Worm (Caenorhabditis elegans) whole organism, L3 larva: ENCODE data around the gene abu-5.
A peak's percentile ranks its signal among the peaks of the same experiment; 100 is the strongest.

Source experiments
- R02D3.7 ChIP-seq: fragments of 150-350 bp; optimal IDR thresholded peaks from 2 replicates; lab custom pipeline; 2014; ENCODE audit warnings: missing biosample characterization, missing genetic modification characterization
- ZK546.5 ChIP-seq: sonication (generic microtip); optimal IDR thresholded peaks from 2 replicates; lab custom pipeline; 2017; ENCODE audit warnings: missing biosample characterization, missing genetic modification characterization
- aly-2 ChIP-seq: fragments of 150-350 bp; optimal IDR thresholded peaks from 2 replicates; lab custom pipeline; 2014; ENCODE audit warnings: missing biosample characterization, missing genetic modification characterization
- ama-1 ChIP-seq: fragments of 150-350 bp; optimal IDR thresholded peaks from 2 replicates; lab custom pipeline; 2018
- ceh-16 ChIP-seq: sonication (generic microtip); optimal IDR thresholded peaks from 2 replicates; lab custom pipeline; 2017; ENCODE audit warnings: missing biosample characterization, missing genetic modification characterization
- ceh-28 ChIP-seq: fragments of 150-350 bp; optimal IDR thresholded peaks from 2 replicates; lab custom pipeline; 2014; ENCODE audit warnings: missing biosample characterization, missing genetic modification reagents, missing genetic modification characterization
- ceh-82 ChIP-seq: fragments of 150-350 bp; optimal IDR thresholded peaks from 2 replicates; lab custom pipeline; 2014; ENCODE audit warnings: missing biosample characterization, missing genetic modification characterization
- ceh-9 ChIP-seq: sonication (generic microtip); optimal IDR thresholded peaks from 2 replicates; lab custom pipeline; 2018; ENCODE audit warnings: missing biosample characterization, missing genetic modification characterization
- daf-12 ChIP-seq: fragments of 150-350 bp; optimal IDR thresholded peaks from 2 replicates; lab custom pipeline; 2014; ENCODE audit warnings: missing biosample characterization, missing genetic modification reagents, missing genetic modification characterization
- egl-27 ChIP-seq: sonication (generic microtip); optimal IDR thresholded peaks from 4 replicates; lab custom pipeline; 2017; ENCODE audit warnings: missing biosample characterization, missing genetic modification reagents, missing genetic modification characterization
- egl-5 ChIP-seq: fragments of 150-350 bp; optimal IDR thresholded peaks from 2 replicates; lab custom pipeline; 2017; ENCODE audit warnings: missing biosample characterization, missing genetic modification reagents, missing genetic modification characterization, inconsistent platforms
- elt-1 ChIP-seq: fragments of 150-350 bp; optimal IDR thresholded peaks from 2 replicates; lab custom pipeline; 2014; ENCODE audit warnings: missing biosample characterization, missing genetic modification characterization
- elt-2 ChIP-seq: sonication (generic microtip); optimal IDR thresholded peaks from 2 replicates; lab custom pipeline; 2016; ENCODE audit warnings: missing genetic modification reagents, mild to moderate bottlenecking, missing genetic modification characterization, missing compliant biosample characterization
- elt-3 ChIP-seq, 3 experiments: fragments of 150-350 bp in 1 of 3; sonication (generic microtip) in 2 of 3; optimal IDR thresholded peaks; 2 replicates in 2 of 3; 4 replicates in 1 of 3; lab custom pipeline; 2014 to 2017; ENCODE audit warnings: missing biosample characterization in 3 of 3, missing genetic modification characterization in 3 of 3
- eor-1 ChIP-seq, 2 experiments: fragments of 150-350 bp; optimal IDR thresholded peaks; 2 replicates each; lab custom pipeline; 2014 to 2018; ENCODE audit warnings: missing biosample characterization in 2 of 2, missing genetic modification characterization in 2 of 2
- fkh-10 ChIP-seq: sonication (generic microtip); optimal IDR thresholded peaks from 2 replicates; lab custom pipeline; 2017; ENCODE audit warnings: missing biosample characterization, missing genetic modification reagents, missing genetic modification characterization
- fkh-2 ChIP-seq: fragments of 150-350 bp; optimal IDR thresholded peaks from 2 replicates; lab custom pipeline; 2014; ENCODE audit warnings: missing biosample characterization, missing genetic modification reagents, missing genetic modification characterization
- fos-1 ChIP-seq: fragments of 150-350 bp; optimal IDR thresholded peaks from 2 replicates; lab custom pipeline; 2014; ENCODE audit warnings: missing biosample characterization, missing genetic modification characterization
- hmg-11 ChIP-seq: sonication (generic microtip); optimal IDR thresholded peaks from 2 replicates; lab custom pipeline; 2016; ENCODE audit warnings: missing genetic modification characterization, missing compliant biosample characterization
- jun-1 ChIP-seq: fragments of 150-350 bp; optimal IDR thresholded peaks from 2 replicates; lab custom pipeline; 2014; ENCODE audit warnings: missing biosample characterization, missing genetic modification reagents, missing genetic modification characterization
- lin-15B ChIP-seq: fragments of 150-350 bp; optimal IDR thresholded peaks from 2 replicates; lab custom pipeline; 2014; ENCODE audit warnings: missing biosample characterization, missing genetic modification characterization
- lin-39 ChIP-seq: fragments of 150-350 bp; optimal IDR thresholded peaks from 2 replicates; lab custom pipeline; 2018; ENCODE audit warnings: missing biosample characterization, missing genetic modification reagents, missing genetic modification characterization
- lsy-12 ChIP-seq: sonication (generic microtip); optimal IDR thresholded peaks from 2 replicates; lab custom pipeline; 2016; ENCODE audit warnings: mild to moderate bottlenecking, missing genetic modification characterization, missing compliant biosample characterization
- mdl-1 ChIP-seq: fragments of 150-350 bp; optimal IDR thresholded peaks from 2 replicates; lab custom pipeline; 2014; ENCODE audit warnings: missing biosample characterization, missing genetic modification characterization
- mml-1 ChIP-seq: fragments of 150-350 bp; sonication (generic microtip); optimal IDR thresholded peaks from 3 replicates; lab custom pipeline; 2014; ENCODE audit warnings: missing biosample characterization, missing genetic modification characterization
- nfya-1 ChIP-seq: sonication (generic microtip); optimal IDR thresholded peaks from 2 replicates; lab custom pipeline; 2017; ENCODE audit warnings: missing genetic modification characterization, mild to moderate bottlenecking, missing compliant biosample characterization, antibody characterized with exemption, moderate library complexity; ENCODE audit not compliant: insufficient read depth
- nhr-11 ChIP-seq: fragments of 150-350 bp; optimal IDR thresholded peaks from 2 replicates; lab custom pipeline; 2014; ENCODE audit warnings: missing biosample characterization, missing genetic modification characterization
- nhr-12 ChIP-seq: fragments of 150-350 bp; optimal IDR thresholded peaks from 2 replicates; lab custom pipeline; 2014; ENCODE audit warnings: missing biosample characterization, missing genetic modification characterization
- nhr-23 ChIP-seq: fragments of 150-350 bp; optimal IDR thresholded peaks from 2 replicates; lab custom pipeline; 2014; ENCODE audit warnings: missing biosample characterization, missing genetic modification reagents, missing genetic modification characterization
- nhr-237 ChIP-seq: fragments of 150-350 bp; optimal IDR thresholded peaks from 2 replicates; lab custom pipeline; 2014; ENCODE audit warnings: missing biosample characterization, missing genetic modification characterization
- nhr-25 ChIP-seq: sonication (generic microtip); optimal IDR thresholded peaks from 2 replicates; lab custom pipeline; 2017; ENCODE audit warnings: missing biosample characterization, missing genetic modification characterization
- nhr-28 ChIP-seq: fragments of 150-350 bp; optimal IDR thresholded peaks from 2 replicates; lab custom pipeline; 2014; ENCODE audit warnings: missing biosample characterization, missing genetic modification characterization
- nhr-43 ChIP-seq: sonication (generic microtip); optimal IDR thresholded peaks from 2 replicates; lab custom pipeline; 2016; ENCODE audit warnings: mild to moderate bottlenecking, missing genetic modification characterization, missing compliant biosample characterization; ENCODE audit not compliant: poor library complexity, severe bottlenecking
- nhr-67 ChIP-seq: fragments of 150-350 bp; optimal IDR thresholded peaks from 2 replicates; lab custom pipeline; 2014; ENCODE audit warnings: missing biosample characterization, missing genetic modification characterization
- nhr-76 ChIP-seq: fragments of 150-350 bp; sonication (generic microtip); optimal IDR thresholded peaks from 5 replicates; lab custom pipeline; 2014; ENCODE audit warnings: missing biosample characterization, missing genetic modification characterization
- nhr-77 ChIP-seq: fragments of 150-350 bp; optimal IDR thresholded peaks from 2 replicates; lab custom pipeline; 2014; ENCODE audit warnings: missing biosample characterization, missing genetic modification characterization
- pha-4 ChIP-seq: fragments of 150-350 bp; optimal IDR thresholded peaks from 2 replicates; lab custom pipeline; 2014; ENCODE audit warnings: missing biosample characterization, missing genetic modification reagents, missing genetic modification characterization
- pqm-1 ChIP-seq: fragments of 150-350 bp; optimal IDR thresholded peaks from 2 replicates; lab custom pipeline; 2017; ENCODE audit warnings: missing biosample characterization, missing genetic modification characterization, inconsistent platforms
- sea-2 ChIP-seq: fragments of 150-350 bp; sonication (generic microtip); optimal IDR thresholded peaks from 4 replicates; lab custom pipeline; 2014; ENCODE audit warnings: missing biosample characterization, missing genetic modification reagents, missing genetic modification characterization
- skn-1 ChIP-seq: fragments of 150-350 bp; optimal IDR thresholded peaks from 2 replicates; lab custom pipeline; 2014; ENCODE audit warnings: missing biosample characterization, missing genetic modification characterization
- snpc-4 ChIP-seq: fragments of 150-350 bp; optimal IDR thresholded peaks from 2 replicates; lab custom pipeline; 2014; ENCODE audit warnings: missing biosample characterization, missing genetic modification characterization
- tbx-2 ChIP-seq: sonication (generic microtip); optimal IDR thresholded peaks from 2 replicates; lab custom pipeline; 2016; ENCODE audit warnings: mild to moderate bottlenecking, missing genetic modification characterization, missing compliant biosample characterization
- unc-39 ChIP-seq: sonication (generic microtip); optimal IDR thresholded peaks from 4 replicates; lab custom pipeline; 2017; ENCODE audit warnings: missing biosample characterization, missing genetic modification characterization
- unc-62 ChIP-seq: fragments of 150-350 bp; sonication (generic microtip); optimal IDR thresholded peaks from 4 replicates; lab custom pipeline; 2014; ENCODE audit warnings: missing biosample characterization, missing genetic modification reagents, missing genetic modification characterization
- zag-1 ChIP-seq: fragments of 150-350 bp; optimal IDR thresholded peaks from 2 replicates; lab custom pipeline; 2014; ENCODE audit warnings: missing biosample characterization, missing genetic modification characterization
- ztf-11 ChIP-seq: fragments of 150-350 bp; optimal IDR thresholded peaks from 2 replicates; lab custom pipeline; 2014; ENCODE audit warnings: missing biosample characterization, missing genetic modification characterization
- ztf-4 ChIP-seq: fragments of 150-350 bp; optimal IDR thresholded peaks from 2 replicates; lab custom pipeline; 2014; ENCODE audit warnings: missing biosample characterization, missing genetic modification characterization

Gene abu-5

DNA sequence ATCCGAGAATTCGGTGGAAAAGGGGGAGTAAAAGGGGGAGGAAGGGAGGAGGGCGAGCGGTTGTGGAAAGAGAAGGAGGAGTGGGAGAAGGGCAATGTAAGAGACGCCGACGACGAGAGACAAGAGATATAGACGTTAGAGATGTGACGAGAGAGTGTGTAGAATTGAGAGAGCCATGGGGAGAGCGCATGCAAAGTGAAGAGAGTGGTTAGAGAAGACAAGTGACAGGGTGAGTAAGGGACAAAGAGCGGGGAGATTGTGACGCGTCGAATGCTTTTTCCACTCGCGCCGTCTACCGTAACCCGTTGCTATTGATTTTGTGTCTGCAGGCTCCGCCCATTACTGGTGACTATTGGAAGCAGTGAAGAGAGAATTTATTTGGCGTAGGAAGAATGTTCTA, 19.7 kb upstream of the abu-5 start:
- peak; percentile 15 for TF ChIP-seq mdl-1 (tag; lab: Kevin White, UChicago)
- no peak for TF ChIP-seq sea-2 (GFP tag; lab: Kevin White, UChicago)
- TF ChIP-seq jun-1 (tag; lab: Kevin White, UChicago): peak; percentile 83
- TF ChIP-seq egl-27 (tag; lab: Kevin White, UChicago): peak; percentile 17
- peak; percentile 85 for TF ChIP-seq egl-5 (tag; lab: Kevin White, UChicago)
- peak; percentile 68 for TF ChIP-seq lin-15B
- TF ChIP-seq ZK546.5: no peak
- peak; percentile 75 for TF ChIP-seq pha-4 (tag; lab: Kevin White, UChicago)
- peak; percentile 83 for TF ChIP-seq nhr-25 (tag; lab: Kevin White, UChicago)
- peak; percentile 85 for TF ChIP-seq nhr-23 (tag; lab: Kevin White, UChicago)
- TF ChIP-seq snpc-4 (tag; lab: Kevin White, UChicago): peak; percentile 51
- peak; percentile 60 for TF ChIP-seq unc-62 (GFP tag; lab: Kevin White, UChicago)
- peak; percentile 36 for TF ChIP-seq R02D3.7 (tag; lab: Kevin White, UChicago)
- no peak for TF ChIP-seq aly-2 (tag; lab: Kevin White, UChicago)
- peak; percentile 100 for TF ChIP-seq nfya-1 (tag; lab: Kevin White, UChicago)
- TF ChIP-seq nhr-28 (tag; lab: Kevin White, UChicago): no peak
- TF ChIP-seq nhr-43: peak; percentile 88
- TF ChIP-seq ceh-28 (tag; lab: Kevin White, UChicago): peak; percentile 96
- peak; percentile 6 for TF ChIP-seq zag-1 (tag; lab: Kevin White, UChicago)
- TF ChIP-seq ama-1: peak; percentile 7
- TF ChIP-seq lsy-12 (tag; lab: Kevin White, UChicago): peak; percentile 98
- TF ChIP-seq elt-1 (tag; lab: Kevin White, UChicago): peak; percentile 24
- no peak for TF ChIP-seq nhr-11 (tag; lab: Kevin White, UChicago)
- TF ChIP-seq ztf-4: no peak
- TF ChIP-seq nhr-237: no peak
- no peak for TF ChIP-seq nhr-76 (tag; lab: Kevin White, UChicago)
- peak; percentile 76 for TF ChIP-seq lin-39 (tag; lab: Kevin White, UChicago)
- no peak for TF ChIP-seq nhr-67
- peak; percentile 98 for TF ChIP-seq hmg-11
- no peak for TF ChIP-seq eor-1 (tag; optimal IDR thresholded peaks at IDR 0.05; lab: Kevin White, UChicago)
- no peak for TF ChIP-seq nhr-12 (tag; lab: Kevin White, UChicago)
- TF ChIP-seq unc-39 (tag; lab: Kevin White, UChicago): no peak
- peak; percentile 77 for TF ChIP-seq tbx-2 (tag; lab: Kevin White, UChicago)
- no peak for TF ChIP-seq ceh-16 (tag; lab: Kevin White, UChicago)
- TF ChIP-seq daf-12 (tag; lab: Kevin White, UChicago): no peak
- no peak for TF ChIP-seq ceh-9 (tag; lab: Kevin White, UChicago)
- TF ChIP-seq elt-2: peak; percentile 70
- TF ChIP-seq nhr-77 (tag; lab: Kevin White, UChicago): no peak
- TF ChIP-seq fkh-10: peak; percentile 8
- TF ChIP-seq mml-1 (tag; lab: Kevin White, UChicago): no peak
- TF ChIP-seq ceh-82 (tag; lab: Kevin White, UChicago): peak; percentile 7
- TF ChIP-seq ztf-11 (tag; lab: Kevin White, UChicago): no peak
- no peak for TF ChIP-seq fkh-2 (tag; lab: Kevin White, UChicago)
- TF ChIP-seq fos-1 (tag; lab: Kevin White, UChicago): no peak
- TF ChIP-seq elt-3 (tag; optimal IDR thresholded peaks at IDR 0.05; lab: Kevin White, UChicago): no peak
- TF ChIP-seq skn-1 (tag; lab: Kevin White, UChicago): peak; percentile 30
- TF ChIP-seq pqm-1 (tag; lab: Kevin White, UChicago): peak; percentile 0
- TF ChIP-seq, all 47 proteins: peak for 26
